Worm (Caenorhabditis elegans) whole organism, L1 larva: Measurements from ENCODE around the gene sknr-1.

ENCODE experiments used
- egl-13 ChIP-seq: sonication (generic microtip); optimal IDR thresholded peaks from 2 replicates; lab custom pipeline; 2016; ENCODE audit warnings: missing genotype, missing genetic modification reagents, missing genetic modification characterization, missing compliant biosample characterization
- jun-1 ChIP-seq: fragments of 150-350 bp; optimal IDR thresholded peaks from 2 replicates; lab custom pipeline; 2014; ENCODE audit warnings: missing biosample characterization, missing genetic modification reagents, missing genetic modification characterization
- snu-23 ChIP-seq: sonication (generic microtip); optimal IDR thresholded peaks from 2 replicates; lab custom pipeline; 2016; ENCODE audit warnings: missing genetic modification characterization, missing compliant biosample characterization
- ztf-4 ChIP-seq: fragments of 150-350 bp; optimal IDR thresholded peaks from 2 replicates; lab custom pipeline; 2014; ENCODE audit warnings: missing biosample characterization, missing genetic modification characterization

DNA sequence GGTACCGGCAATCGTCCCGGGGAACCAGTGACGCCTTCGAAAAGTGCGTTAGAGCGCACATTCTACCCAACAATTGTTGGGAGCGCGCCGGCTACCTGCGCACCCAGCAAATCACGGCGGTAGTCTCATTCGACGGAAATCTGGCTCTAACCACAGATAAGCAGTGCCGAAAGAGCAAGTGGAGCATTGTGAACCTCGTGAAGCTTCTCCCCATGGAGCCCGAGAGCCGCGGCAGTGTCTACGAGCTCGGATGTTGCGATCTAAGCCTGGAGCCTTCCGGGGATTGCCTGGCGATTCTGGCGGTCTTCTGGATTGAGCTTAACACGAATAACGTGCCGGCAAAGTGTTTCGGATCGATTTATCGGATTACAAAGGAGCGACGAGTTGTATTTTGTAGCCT is 14.2 kb upstream of the sknr-1 start:
- no peak for TF ChIP-seq snu-23 (GFP tag; lab: Kevin White, UChicago)
- no peak for TF ChIP-seq ztf-4 (tag; lab: Kevin White, UChicago)
- TF ChIP-seq jun-1 (tag; lab: Kevin White, UChicago): no peak
- TF ChIP-seq egl-13 (tag; lab: Kevin White, UChicago): no peak
